Fruit fly (Drosophila melanogaster) whole organism, embryonic: ENCODE measurements around the gene CG10874.
A peak's percentile ranks its signal among the peaks of the same experiment; 100 is the strongest.

Source experiments
- ATbp ChIP-seq: fragments of 200-800 bp; sonication (Bioruptor generic); optimal IDR thresholded peaks from 2 replicates; lab custom pipeline; 2017; ENCODE audit warnings: missing biosample characterization, mild to moderate bottlenecking, missing genetic modification characterization, missing genetic modification reagents
- Antp ChIP-seq: fragments of 200-800 bp; sonication (Bioruptor generic); optimal IDR thresholded peaks from 3 replicates; lab custom pipeline; 2016; ENCODE audit warnings: missing biosample characterization, missing genetic modification characterization
- CG10274 ChIP-seq: fragments of 200-800 bp; sonication (Bioruptor generic); optimal IDR thresholded peaks from 3 replicates; lab custom pipeline; 2017; ENCODE audit warnings: missing biosample characterization, mild to moderate bottlenecking, missing genetic modification characterization
- CG12104 ChIP-seq: fragments of 200-800 bp; sonication (Bioruptor generic); optimal IDR thresholded peaks from 3 replicates; lab custom pipeline; 2016; ENCODE audit warnings: missing biosample characterization, missing genetic modification characterization
- CG12155 ChIP-seq: fragments of 200-800 bp; sonication (Bioruptor generic); optimal IDR thresholded peaks from 3 replicates; lab custom pipeline; 2016; ENCODE audit warnings: missing biosample characterization, missing genetic modification characterization
- CG12769 ChIP-seq: fragments of 200-800 bp; sonication (Bioruptor generic); optimal IDR thresholded peaks from 2 replicates; lab custom pipeline; 2019; ENCODE audit warnings: missing biosample characterization, mild to moderate bottlenecking, missing genetic modification characterization, moderate library complexity
- CG13894 ChIP-seq: fragments of 200-800 bp; sonication (Bioruptor generic); optimal IDR thresholded peaks from 3 replicates; lab custom pipeline; 2018; ENCODE audit warnings: missing biosample characterization, mild to moderate bottlenecking, missing genetic modification characterization, moderate library complexity
- CG17361 ChIP-seq: fragments of 200-800 bp; sonication (Bioruptor generic); IDR thresholded peaks from 3 replicates; pipeline ENCODE4 v1.3.6; 2022; ENCODE audit warnings: missing biosample characterization, missing genetic modification characterization
- CG18764 ChIP-seq: fragments of 200-800 bp; sonication (Bioruptor generic); optimal IDR thresholded peaks from 3 replicates; lab custom pipeline; 2016; ENCODE audit warnings: missing biosample characterization, missing genetic modification characterization
- CG3065 ChIP-seq: fragments of 200-800 bp; sonication (Bioruptor generic); optimal IDR thresholded peaks from 2 replicates; lab custom pipeline; 2016; ENCODE audit warnings: missing biosample characterization, missing genetic modification characterization
- CG4360 ChIP-seq: fragments of 200-800 bp; sonication (Bioruptor generic); IDR thresholded peaks from 2 replicates; pipeline ENCODE4 v1.3.6; 2022; ENCODE audit warnings: missing biosample characterization, missing genetic modification characterization
- CG6765 ChIP-seq: fragments of 200-800 bp; sonication (Bioruptor generic); optimal IDR thresholded peaks from 3 replicates; lab custom pipeline; 2017; ENCODE audit warnings: missing biosample characterization, mild to moderate bottlenecking, missing genetic modification characterization
- CG6813 ChIP-seq: fragments of 200-800 bp; sonication (Bioruptor generic); optimal IDR thresholded peaks from 2 replicates; lab custom pipeline; 2017; ENCODE audit warnings: missing biosample characterization, missing genetic modification characterization, mild to moderate bottlenecking, moderate library complexity, missing genetic modification reagents
- CG6854 ChIP-seq: fragments of 200-800 bp; sonication (Bioruptor generic); optimal IDR thresholded peaks from 3 replicates; lab custom pipeline; 2017; ENCODE audit warnings: missing biosample characterization, mild to moderate bottlenecking, missing genetic modification characterization
- CG7987 ChIP-seq: fragments of 200-800 bp; sonication (Bioruptor generic); optimal IDR thresholded peaks from 2 replicates; lab custom pipeline; 2018; ENCODE audit warnings: missing biosample characterization, mild to moderate bottlenecking, missing genetic modification characterization, moderate library complexity
- Deaf1 ChIP-seq: fragments of 200-800 bp; optimal IDR thresholded peaks from 3 replicates; lab custom pipeline; 2019; ENCODE audit warnings: missing biosample characterization, mild to moderate bottlenecking, missing genetic modification characterization, moderate library complexity
- Gug ChIP-seq: fragments of 200-800 bp; sonication (Bioruptor generic); IDR thresholded peaks from 4 replicates; pipeline ENCODE4 v1.3.6; 2022; ENCODE audit warnings: missing biosample characterization, missing genetic modification characterization
- HmgZ ChIP-seq: fragments of 200-800 bp; sonication (Bioruptor generic); optimal IDR thresholded peaks from 2 replicates; lab custom pipeline; 2018; ENCODE audit warnings: missing biosample characterization, mild to moderate bottlenecking, missing genetic modification characterization
- Hr39 ChIP-seq: fragments of >200 bp; optimal IDR thresholded peaks from 2 replicates; lab custom pipeline; 2017
- MBD-R2 ChIP-seq: fragments of 200-800 bp; sonication (Bioruptor generic); IDR thresholded peaks from 2 replicates; pipeline ENCODE4 v1.3.6; 2022; ENCODE audit warnings: missing biosample characterization, missing genetic modification characterization
- Med ChIP-seq: fragments of 200-800 bp; sonication (Bioruptor generic); peaks from one replicate; lab custom pipeline; 2016; ENCODE audit warnings: missing biosample characterization, missing genetic modification characterization, mild to moderate bottlenecking, inconsistent platforms, moderate library complexity
- NC2β ChIP-seq: fragments of 200-800 bp; sonication (Bioruptor generic); optimal IDR thresholded peaks from 2 replicates; lab custom pipeline; 2016; ENCODE audit warnings: missing biosample characterization, missing genetic modification characterization
- Tbp ChIP-seq: fragments of >200 bp; optimal IDR thresholded peaks from 2 replicates; lab custom pipeline; 2018; ENCODE audit warnings: missing biosample characterization, missing genetic modification characterization
- ap ChIP-seq: fragments of 200-800 bp; sonication (Bioruptor generic); IDR thresholded peaks from 2 replicates; pipeline ENCODE4 v1.3.6; 2022; ENCODE audit warnings: missing biosample characterization, missing genetic modification characterization
- ato ChIP-seq: fragments of 200-800 bp; sonication (Bioruptor generic); IDR thresholded peaks from 2 replicates; pipeline ENCODE4 v1.3.6; 2022; ENCODE audit warnings: missing biosample characterization, missing genetic modification characterization; ENCODE audit not compliant: partially characterized antibody
- btn ChIP-seq: fragments of 200-800 bp; sonication (Bioruptor generic); optimal IDR thresholded peaks from 2 replicates; lab custom pipeline; 2016; ENCODE audit warnings: missing biosample characterization, missing genetic modification characterization
- chinmo ChIP-seq: fragments of 200-800 bp; sonication (Bioruptor generic); IDR thresholded peaks from 4 replicates; pipeline ENCODE4 v1.3.6; 2022; ENCODE audit warnings: missing biosample characterization, missing genetic modification characterization; ENCODE audit not compliant: partially characterized antibody
- exex ChIP-seq: fragments of 200-800 bp; sonication (Bioruptor generic); optimal IDR thresholded peaks from 4 replicates; lab custom pipeline; 2018; ENCODE audit warnings: missing biosample characterization, mild to moderate bottlenecking, missing genetic modification characterization, moderate library complexity
- ftz-f1 ChIP-seq: fragments of 200-800 bp; sonication (Bioruptor generic); optimal IDR thresholded peaks from 2 replicates; lab custom pipeline; 2016; ENCODE audit warnings: missing biosample characterization, missing genetic modification characterization
- gfzf ChIP-seq: fragments of 200-800 bp; sonication (Bioruptor generic); optimal IDR thresholded peaks from 2 replicates; lab custom pipeline; 2016; ENCODE audit warnings: missing biosample characterization, mild to moderate bottlenecking, missing genetic modification characterization, moderate library complexity
- hbn ChIP-seq: fragments of 200-800 bp; sonication (Bioruptor generic); IDR thresholded peaks from 2 replicates; pipeline ENCODE4 v1.3.6; 2022; ENCODE audit warnings: missing biosample characterization, missing genetic modification characterization; ENCODE audit not compliant: partially characterized antibody
- hth ChIP-seq: fragments of >200 bp; optimal IDR thresholded peaks from 2 replicates; lab custom pipeline; 2017; ENCODE audit warnings: inconsistent platforms
- insv ChIP-seq, 2 experiments: fragments of 200-800 bp; sonication (Bioruptor generic); optimal IDR thresholded peaks; 3 replicates each; lab custom pipeline; 2016 to 2018; ENCODE audit warnings: missing biosample characterization in 2 of 2, missing genetic modification characterization in 2 of 2
- jumu ChIP-seq: fragments of 200-800 bp; sonication (Bioruptor generic); optimal IDR thresholded peaks from 3 replicates; lab custom pipeline; 2016; ENCODE audit warnings: missing biosample characterization, missing genetic modification characterization
- mirr ChIP-seq: fragments of 200-800 bp; sonication (Bioruptor generic); optimal IDR thresholded peaks from 3 replicates; lab custom pipeline; 2018; ENCODE audit warnings: missing biosample characterization, mild to moderate bottlenecking, missing genetic modification characterization
- nom ChIP-seq: fragments of 200-800 bp; sonication (Bioruptor generic); optimal IDR thresholded peaks from 2 replicates; lab custom pipeline; 2017; ENCODE audit warnings: missing biosample characterization, missing genetic modification characterization, mild to moderate bottlenecking, moderate library complexity, missing genetic modification reagents
- pita ChIP-seq: fragments of 200-800 bp; sonication (Bioruptor generic); optimal IDR thresholded peaks from 2 replicates; lab custom pipeline; 2017; ENCODE audit warnings: missing biosample characterization, mild to moderate bottlenecking, missing genetic modification characterization
- scrt ChIP-seq: fragments of 200-800 bp; sonication (Bioruptor generic); optimal IDR thresholded peaks from 2 replicates; lab custom pipeline; 2018; ENCODE audit warnings: missing biosample characterization, mild to moderate bottlenecking, missing genetic modification characterization, moderate library complexity
- sd ChIP-seq: fragments of 200-800 bp; sonication (Bioruptor generic); optimal IDR thresholded peaks from 3 replicates; lab custom pipeline; 2018; ENCODE audit warnings: missing biosample characterization, mild to moderate bottlenecking, missing genetic modification characterization, moderate library complexity
- sisA ChIP-seq: fragments of 200-800 bp; sonication (Bioruptor generic); IDR thresholded peaks from 2 replicates; pipeline ENCODE4 v1.3.6; 2022; ENCODE audit warnings: missing biosample characterization, missing genetic modification characterization
- sqz ChIP-seq: fragments of 200-800 bp; sonication (Bioruptor generic); optimal IDR thresholded peaks from 3 replicates; lab custom pipeline; 2018; ENCODE audit warnings: missing biosample characterization, mild to moderate bottlenecking, missing genetic modification characterization
- sug ChIP-seq: fragments of 200-800 bp; optimal IDR thresholded peaks from 2 replicates; lab custom pipeline; 2019; ENCODE audit warnings: missing biosample characterization, mild to moderate bottlenecking, missing genetic modification characterization, moderate library complexity
- tio ChIP-seq: fragments of 200-800 bp; sonication (Bioruptor generic); optimal IDR thresholded peaks from 2 replicates; lab custom pipeline; 2017; ENCODE audit warnings: missing biosample characterization, missing genetic modification characterization, inconsistent platforms
- trem ChIP-seq: fragments of 200-800 bp; optimal IDR thresholded peaks from 3 replicates; lab custom pipeline; 2019; ENCODE audit warnings: missing biosample characterization, mild to moderate bottlenecking, missing genetic modification characterization, moderate library complexity
- tx ChIP-seq: fragments of 200-800 bp; sonication (Bioruptor generic); optimal IDR thresholded peaks from 2 replicates; lab custom pipeline; 2016; ENCODE audit warnings: missing biosample characterization, missing genetic modification characterization
- wdn ChIP-seq: fragments of 200-800 bp; sonication (Bioruptor generic); IDR thresholded peaks from 2 replicates; pipeline ENCODE4 v1.3.6; 2022; ENCODE audit warnings: missing biosample characterization, missing genetic modification characterization
- zen ChIP-seq: fragments of 200-800 bp; sonication (Bioruptor generic); optimal IDR thresholded peaks from 3 replicates; lab custom pipeline; 2018; ENCODE audit warnings: missing biosample characterization, mild to moderate bottlenecking, missing genetic modification characterization, moderate library complexity

Gene CG10874

DNA sequence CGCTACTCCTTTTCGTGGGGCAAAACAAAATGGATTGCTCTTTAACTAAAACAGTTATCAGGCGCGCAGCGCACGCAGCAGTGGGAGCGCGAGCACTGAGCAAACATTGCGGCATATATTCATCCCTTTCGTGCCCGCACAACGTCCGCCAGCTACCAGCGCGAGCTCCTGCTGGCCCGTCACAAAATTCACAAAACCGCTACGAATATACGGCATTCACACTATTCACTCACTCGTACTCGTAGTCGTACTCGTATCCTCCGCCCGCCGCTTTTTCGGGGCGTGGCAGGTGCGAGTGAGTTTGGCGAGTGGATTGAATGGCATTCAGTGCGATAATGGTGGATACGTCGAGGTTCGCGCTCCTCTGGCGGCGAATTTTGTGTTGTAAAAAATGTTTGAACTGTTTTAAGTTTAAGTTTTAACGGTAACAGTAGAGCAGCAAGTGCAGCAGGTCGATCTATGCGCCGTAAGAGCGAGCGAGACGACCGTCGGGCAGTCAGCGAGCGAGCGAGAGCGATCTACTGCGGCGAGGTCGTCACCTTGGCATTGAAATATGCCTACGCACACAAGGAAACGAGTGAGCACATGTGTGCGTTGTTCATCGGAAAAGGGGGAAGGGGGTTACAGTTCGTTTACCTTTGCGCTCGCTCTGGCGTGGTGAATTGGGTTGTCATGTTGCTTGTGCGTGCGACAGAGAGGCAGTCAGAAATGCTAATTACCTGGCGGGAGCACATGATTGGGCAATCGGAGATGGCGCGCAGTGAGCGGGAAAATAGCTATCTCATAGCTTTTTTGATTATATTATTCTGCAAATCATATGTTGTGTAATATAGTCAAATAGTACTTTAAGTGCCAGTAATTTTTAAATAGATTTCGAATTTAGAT is 4.6 kb upstream of the CG10874 start (continued):
- TF ChIP-seq gfzf (no peak), CG3065 (GFP tag; lab: Kevin White, UChicago) (peak; percentile 99), Antp (GFP tag; lab: Kevin White, UChicago) (peak; percentile 18), MBD-R2 (GFP tag; lab: Robert Waterston, UW) (no peak), jumu (GFP tag; lab: Kevin White, UChicago) (no peak), trem (tag; lab: Kevin White, UChicago) (peak; percentile 17), hth (lab: Kevin White, UChicago) (no peak), btn (no peak), CG12104 (GFP tag; lab: Kevin White, UChicago) (no peak), HmgZ (tag; lab: Kevin White, UChicago) (peak; percentile 86), sisA (no peak), Gug (GFP tag; lab: Robert Waterston, UW) (peak; percentile 8; the same call in 1 of the 4 replicates), tio (GFP tag; lab: Kevin White, UChicago) (peak; percentile 24), CG4360 (GFP tag; lab: Robert Waterston, UW) (no peak), mirr (GFP tag; lab: Kevin White, UChicago) (peak; percentile 86), CG6813 (GFP tag; lab: Kevin White, UChicago) (peak; percentile 30), Tbp (no peak), hbn (GFP tag; lab: Robert Waterston, UW) (no peak), CG6765 (peak; percentile 62), ATbp (no peak), ap (GFP tag; lab: Robert Waterston, UW) (no peak), CG12155 (GFP tag; lab: Kevin White, UChicago) (peak; percentile 97), scrt (peak; percentile 57), CG6854 (GFP tag; lab: Kevin White, UChicago) (peak; percentile 83), tx (no peak), nom (peak; percentile 41), chinmo (GFP tag; lab: Robert Waterston, UW) (no peak), CG10274 (no peak), CG17361 (no peak)

dm6 chr2L:2195328-2195727 is 3.1 kb upstream of the CG10874 start:
- TF ChIP-seq wdn: no peak
- TF ChIP-seq CG7987: no peak
- peak in 1 of 2 experiments; percentile 53 for TF ChIP-seq insv (GFP tag; optimal IDR thresholded peaks at IDR 0.05; lab: Kevin White, UChicago)
- TF ChIP-seq Hr39 (lab: Kevin White, UChicago): no peak
- peak; percentile 16 for TF ChIP-seq zen (tag; lab: Kevin White, UChicago)
- peak; percentile 37 for TF ChIP-seq pita (GFP tag; lab: Kevin White, UChicago)
- no peak for TF ChIP-seq NC2β

DNA sequence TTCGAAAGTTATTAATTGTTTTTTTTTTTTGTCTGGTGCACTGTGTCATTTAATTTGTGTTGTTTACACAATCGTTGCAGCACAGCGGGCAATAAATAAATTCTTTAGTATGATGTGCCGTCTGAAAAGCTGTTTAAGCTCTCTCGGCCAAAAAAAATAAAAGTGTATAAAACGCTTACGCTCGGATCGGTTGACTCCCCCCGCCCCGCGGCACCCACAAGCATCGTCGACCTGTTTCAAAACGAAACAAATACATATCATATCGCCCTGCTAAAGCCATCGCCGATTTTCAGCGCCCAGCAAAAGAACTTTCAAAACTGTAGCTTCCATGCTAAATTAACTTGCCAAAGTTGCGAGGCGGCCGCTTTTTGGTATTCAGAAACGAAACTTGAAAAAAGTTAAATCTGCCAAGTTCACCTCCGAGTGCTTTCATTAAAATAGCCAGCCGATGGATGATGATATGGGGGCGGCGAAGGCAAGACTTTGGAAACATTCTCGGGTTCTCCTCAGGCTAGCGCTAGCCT is 2.2 kb upstream of the CG10874 start:
- TF ChIP-seq Deaf1 (tag; lab: Kevin White, UChicago): peak; percentile 12
- no peak for TF ChIP-seq ato (GFP tag; lab: Robert Waterston, UW)
- peak; percentile 22 for TF ChIP-seq CG12769 (tag; lab: Kevin White, UChicago)
- peak; percentile 66 for TF ChIP-seq CG13894 (tag; lab: Kevin White, UChicago)
- peak; percentile 19 for TF ChIP-seq exex (tag; lab: Kevin White, UChicago)
- TF ChIP-seq Med: peak; percentile 77
- TF ChIP-seq ftz-f1: peak; percentile 10
- no peak for TF ChIP-seq CG18764 (GFP tag; lab: Kevin White, UChicago)
- TF ChIP-seq sqz: no peak
- TF ChIP-seq sd (tag; lab: Kevin White, UChicago): peak; percentile 22
- peak; percentile 14 for TF ChIP-seq sug (tag; lab: Kevin White, UChicago)
